Fruit fly (Drosophila melanogaster): ENCODE data around the gene CG12093.

CG12093 gene

dm6 chr3L:2799110-2799618, 25.4 kb upstream of the CG12093 start (continued):
- TF ChIP-seq usp (GFP tag; optimal IDR thresholded peaks at IDR 0.05) (no peak), Sin3A (optimal IDR thresholded peaks at IDR 0.05) (no peak), CG9817 (tag; optimal IDR thresholded peaks at IDR 0.05) (peak; percentile 28), Nf-YB (GFP tag; optimal IDR thresholded peaks at IDR 0.05) (peak; percentile 13), CG10321 (GFP tag; IDR thresholded peaks at IDR 0.05) (no peak), Doc3 (GFP tag; IDR thresholded peaks at IDR 0.05; ENCODE audit: partially characterized antibody) (no peak), org-1 (GFP tag; optimal IDR thresholded peaks at IDR 0.05) (no peak), Side (GFP tag; optimal IDR thresholded peaks at IDR 0.05) (peak; percentile 7), CG15073 (GFP tag; optimal IDR thresholded peaks at IDR 0.05) (no peak), Rx (GFP tag; IDR thresholded peaks at IDR 0.05) (no peak), ase (GFP tag; IDR thresholded peaks at IDR 0.05) (no peak), NC2α (GFP tag; optimal IDR thresholded peaks at IDR 0.05) (no peak), Taf1 (GFP tag; IDR thresholded peaks at IDR 0.05) (no peak), slou (GFP tag; optimal IDR thresholded peaks at IDR 0.05) (no peak), pnt (GFP tag; optimal IDR thresholded peaks at IDR 0.05) (no peak), CG4404 (GFP tag; IDR thresholded peaks at IDR 0.05) (no peak), corto (GFP tag; optimal IDR thresholded peaks at IDR 0.05) (peak; percentile 4), tna (GFP tag; IDR thresholded peaks at IDR 0.05; ENCODE audit: partially characterized antibody) (no peak), CG8944 (GFP tag; optimal IDR thresholded peaks at IDR 0.05) (no peak), CG8290 (GFP tag; optimal IDR thresholded peaks at IDR 0.05) (no peak), CG8290 (tag; optimal IDR thresholded peaks at IDR 0.05) (peak; percentile 32 to 81), CG7271 (tag; optimal IDR thresholded peaks at IDR 0.05) (no peak), Hand (GFP tag; optimal IDR thresholded peaks at IDR 0.05) (no peak), lbe (GFP tag; optimal IDR thresholded peaks at IDR 0.05) (no peak), CG17568 (GFP tag; optimal IDR thresholded peaks at IDR 0.05) (peak; percentile 75), CG17612 (GFP tag; IDR thresholded peaks at IDR 0.05) (no peak), kni (GFP tag; optimal IDR thresholded peaks at IDR 0.05) (peak; percentile 40), Adf1 (GFP tag; IDR thresholded peaks at IDR 0.05) (no peak; the same call in 1 of the 2 replicates), sr (GFP tag; IDR thresholded peaks at IDR 0.05) (peak; percentile 2; the same call in 1 of the 3 replicates), CG4282 (GFP tag; optimal IDR thresholded peaks at IDR 0.05) (no peak), mld (GFP tag; IDR thresholded peaks at IDR 0.05; ENCODE audit: partially characterized antibody) (no peak), kah (GFP tag; optimal IDR thresholded peaks at IDR 0.05) (peak; percentile 30), CG34376 (GFP tag; optimal IDR thresholded peaks at IDR 0.05) (peak; percentile 79), nerfin-1 (tag; optimal IDR thresholded peaks at IDR 0.05) (peak; percentile 47), TFAM (GFP tag; optimal IDR thresholded peaks at IDR 0.05) (no peak), tup (GFP tag; optimal IDR thresholded peaks at IDR 0.05) (no peak), trem (tag; optimal IDR thresholded peaks at IDR 0.05) (peak; percentile 26), az2 (GFP tag; optimal IDR thresholded peaks at IDR 0.05) (no peak), CG13123 (GFP tag; optimal IDR thresholded peaks at IDR 0.05) (no peak), tin (GFP tag; optimal IDR thresholded peaks at IDR 0.05) (no peak), CG16813 (GFP tag; IDR thresholded peaks at IDR 0.05; ENCODE audit: partially characterized antibody) (no peak), mam (GFP tag; optimal IDR thresholded peaks at IDR 0.05) (no peak), Ets97D (GFP tag; optimal IDR thresholded peaks at IDR 0.05) (no peak), CG9797 (GFP tag; optimal IDR thresholded peaks at IDR 0.05) (no peak), aop (GFP tag; IDR thresholded peaks at IDR 0.05) (no peak), Fer1 (GFP tag; optimal IDR thresholded peaks at IDR 0.05) (peak; percentile 62), run (tag; optimal IDR thresholded peaks at IDR 0.05) (no peak), Trl (optimal IDR thresholded peaks at IDR 0.05) (no peak), Trl (GFP tag; optimal IDR thresholded peaks at IDR 0.05) (no peak), CG12236 (GFP tag; optimal IDR thresholded peaks at IDR 0.05) (no peak), psq (GFP tag; optimal IDR thresholded peaks at IDR 0.05) (no peak), CoRest (tag; optimal IDR thresholded peaks at IDR 0.05) (peak; percentile 61), Sry-δ (GFP tag; optimal IDR thresholded peaks at IDR 0.05) (no peak)
